Fruit fly (Drosophila melanogaster): ENCODE data around the gene MtnD.

DNA sequence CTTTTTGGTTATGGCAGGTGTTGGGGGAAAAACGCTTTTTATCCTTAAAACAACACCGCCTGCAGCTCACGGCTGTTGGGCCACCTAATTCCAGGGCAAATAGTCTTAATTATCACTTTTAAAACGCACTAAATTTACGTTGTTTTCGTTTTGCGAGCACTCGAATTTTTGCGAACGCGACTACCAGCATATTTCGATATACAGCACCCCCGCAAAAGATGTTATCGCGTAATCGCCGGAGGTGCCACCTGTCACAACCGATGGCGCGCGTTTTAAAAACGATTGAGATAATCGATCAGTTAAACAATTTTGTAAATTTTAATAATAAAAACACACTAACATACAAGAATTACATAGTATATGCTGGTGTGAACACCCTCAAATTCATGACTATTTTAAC is 17.3 kb downstream of the MtnD start, which contains the start of gene Stat92E:
- TF ChIP-seq CTCF (optimal IDR thresholded peaks at IDR 0.05) (no peak), CG8478 (optimal IDR thresholded peaks at IDR 0.05) (no peak)

All from S2 (cell line).